Worm (Caenorhabditis elegans): Measurements from ENCODE around the gene C33D9.13.

Gene C33D9.13

DNA sequence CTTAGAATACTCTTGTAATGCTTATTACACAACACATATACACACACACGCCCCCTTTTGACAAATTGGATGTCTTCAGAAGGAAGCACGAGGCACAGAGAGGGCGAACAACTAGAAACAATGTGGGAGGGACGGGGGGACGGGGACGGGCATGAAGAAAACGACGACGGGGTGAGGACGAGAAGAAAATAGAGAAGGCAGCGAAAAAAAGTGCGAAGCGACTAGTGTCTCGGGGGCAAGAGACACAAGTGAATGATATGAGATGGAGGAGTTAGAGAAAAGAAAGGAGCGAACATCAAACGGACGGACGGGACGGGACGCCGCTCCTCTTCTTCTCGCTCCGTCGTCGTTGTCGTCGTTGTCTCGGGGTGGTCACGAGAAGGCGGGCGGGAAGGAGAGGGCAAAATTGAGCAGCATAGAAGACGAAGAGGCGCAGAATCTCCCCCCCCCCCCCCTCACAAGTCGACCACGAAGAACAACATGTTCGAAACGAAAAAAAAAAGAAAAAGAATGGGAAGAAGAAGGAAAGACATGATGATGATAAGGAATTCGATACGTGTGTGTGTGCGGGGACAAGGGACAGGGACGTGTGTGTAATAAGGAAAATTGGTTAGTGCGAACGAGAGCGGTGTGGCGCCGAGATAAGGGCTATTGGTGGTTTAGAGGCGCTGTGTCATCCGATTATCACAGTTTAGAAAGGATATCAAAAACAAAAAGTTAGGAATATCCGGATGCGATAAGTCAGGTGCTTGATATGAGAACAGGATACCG lies 10.0 kb upstream of the C33D9.13 start (continued):
- TF ChIP-seq dox-1 (GFP tag; IDR thresholded peaks at IDR 0.05) (peak; percentile 94), unc-130 (GFP tag; optimal IDR thresholded peaks at IDR 0.05) (no peak), egl-18 (GFP tag; IDR thresholded peaks at IDR 0.05) (0 out of 2 replicates have a peak, but pooled peaks have one; percentile 4), F49E8.2 (tag; optimal IDR thresholded peaks at IDR 0.05; ENCODE audit: insufficient read depth) (no peak), hmg-1.2 (GFP tag; IDR thresholded peaks at IDR 0.05) (peak; percentile 77), ceh-100 (GFP tag; IDR thresholded peaks at IDR 0.05) (no peak), F10E7.11 (tag; optimal IDR thresholded peaks at IDR 0.05) (peak; percentile 3), attf-5 (GFP tag; optimal IDR thresholded peaks at IDR 0.05) (peak; percentile 94), nfyb-1 (GFP tag; IDR thresholded peaks at IDR 0.05) (0 out of 2 replicates have a peak, but pooled peaks have one; percentile 71), madf-10 (tag; optimal IDR thresholded peaks at IDR 0.05) (peak; percentile 89), lir-1 (GFP tag; conservative IDR thresholded peaks at IDR 0.05) (peak; percentile 59; the same call in 1 of the 2 replicates), K12H6.12 (tag; optimal IDR thresholded peaks at IDR 0.05) (peak; percentile 95), ceh-91 (GFP tag; IDR thresholded peaks at IDR 0.05) (no peak), ztf-26 (tag; optimal IDR thresholded peaks at IDR 0.05) (peak; percentile 93), ekl-4 (GFP tag; IDR thresholded peaks at IDR 0.05) (peak; percentile 22; the same call in 1 of the 2 replicates), repo-1 (tag; optimal IDR thresholded peaks at IDR 0.05) (peak; percentile 83), snpc-3.4 (tag; optimal IDR thresholded peaks at IDR 0.05) (peak; percentile 18), mcd-1 (GFP tag; IDR thresholded peaks at IDR 0.05) (peak; percentile 81), F23B12.7 (tag; optimal IDR thresholded peaks at IDR 0.05; ENCODE audit: insufficient read depth) (peak; percentile 12), ztf-3 (GFP tag; optimal IDR thresholded peaks at IDR 0.05) (peak; percentile 19), B0035.1 (tag; optimal IDR thresholded peaks at IDR 0.05) (peak; percentile 60), hlh-26 (GFP tag; conservative IDR thresholded peaks at IDR 0.05) (no peak), F22D6.2 (tag; optimal IDR thresholded peaks at IDR 0.05) (peak; percentile 58), B0336.3 (GFP tag; IDR thresholded peaks at IDR 0.05) (no peak; the same call in none of the 2 replicates), egl-44 (GFP tag; IDR thresholded peaks at IDR 0.05) (0 out of 2 replicates have a peak, but pooled peaks have one; percentile 60), snpc-1.1 (tag; optimal IDR thresholded peaks at IDR 0.05; ENCODE audit: insufficient read depth) (no peak), athp-1 (tag; optimal IDR thresholded peaks at IDR 0.05) (peak; percentile 25), nhr-90 (tag; optimal IDR thresholded peaks at IDR 0.05) (peak; percentile 69), ets-4 (GFP tag; optimal IDR thresholded peaks at IDR 0.05) (peak; percentile 92), let-607 (tag; optimal IDR thresholded peaks at IDR 0.05) (peak; percentile 70 to 80), lin-40 (tag; optimal IDR thresholded peaks at IDR 0.05) (peak; percentile 83), lin-54 (GFP tag; optimal IDR thresholded peaks at IDR 0.05) (peak; percentile 57), ztf-22 (GFP tag; optimal IDR thresholded peaks at IDR 0.05) (peak; percentile 92), chd-7 (tag; optimal IDR thresholded peaks at IDR 0.05) (peak; percentile 94)

DNA sequence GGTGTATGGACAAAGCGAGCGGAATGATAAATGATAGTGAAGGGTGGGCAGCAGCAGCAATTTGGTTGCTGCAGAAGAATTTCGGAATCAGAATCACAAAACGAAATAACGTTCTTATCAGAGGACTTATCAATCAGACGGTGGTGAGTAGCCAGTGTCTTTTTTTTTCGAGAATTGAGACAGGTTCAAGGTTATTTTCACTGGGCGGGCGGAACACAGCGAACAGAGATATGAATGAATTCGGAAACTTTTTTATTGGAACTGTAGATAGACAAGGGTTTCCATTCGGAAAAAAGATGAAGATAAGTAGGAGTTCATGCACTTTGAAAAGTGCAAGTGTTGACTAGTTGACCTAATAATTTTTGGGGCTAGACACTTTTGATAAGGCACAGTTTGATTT lies 8.1 kb upstream of the C33D9.13 start:
- TF ChIP-seq ztf-26 (tag; optimal IDR thresholded peaks at IDR 0.05) (peak; percentile 41), dox-1 (GFP tag; IDR thresholded peaks at IDR 0.05) (0 out of 2 replicates have a peak, but pooled peaks have one; percentile 21), ceh-100 (GFP tag; IDR thresholded peaks at IDR 0.05) (no peak), lsl-1 (GFP tag; optimal IDR thresholded peaks at IDR 0.05) (no peak), nhr-80 (tag; optimal IDR thresholded peaks at IDR 0.05) (peak; percentile 94), lin-40 (tag; optimal IDR thresholded peaks at IDR 0.05) (peak; percentile 17), F37B4.10 (GFP tag; IDR thresholded peaks at IDR 0.05) (no peak)
